Fruit fly (Drosophila melanogaster) whole organism, pupa: ENCODE results near the gene GlcAT-P.

Experiments
- CG10348 ChIP-seq: fragments of 200-800 bp; sonication (Bioruptor generic); IDR thresholded peaks from 2 replicates; pipeline ENCODE4 v1.3.6; 2022; ENCODE audit warnings: missing biosample characterization, missing genetic modification characterization
- CG12605 ChIP-seq: fragments of 200-800 bp; sonication (Bioruptor generic); IDR thresholded peaks from 2 replicates; pipeline ENCODE4 v1.3.6; 2022; ENCODE audit warnings: missing biosample characterization, missing genetic modification characterization
- CG13204 ChIP-seq: fragments of 200-800 bp; sonication (Bioruptor generic); optimal IDR thresholded peaks from 2 replicates; lab custom pipeline; 2018; ENCODE audit warnings: missing biosample characterization, mild to moderate bottlenecking, missing genetic modification characterization, moderate library complexity
- CG14655 ChIP-seq: fragments of 200-800 bp; sonication (Bioruptor generic); optimal IDR thresholded peaks from 3 replicates; lab custom pipeline; 2017; ENCODE audit warnings: mild to moderate bottlenecking, missing biosample characterization, missing genetic modification reagents, missing genetic modification characterization
- CG15710 ChIP-seq: fragments of 200-800 bp; sonication (Bioruptor generic); optimal IDR thresholded peaks from 2 replicates; lab custom pipeline; 2018; ENCODE audit warnings: missing biosample characterization, mild to moderate bottlenecking, missing genetic modification characterization, moderate library complexity
- CG17806 ChIP-seq: fragments of 200-800 bp; sonication (Bioruptor generic); optimal IDR thresholded peaks from 2 replicates; lab custom pipeline; 2018; ENCODE audit warnings: missing biosample characterization, mild to moderate bottlenecking, missing genetic modification characterization, moderate library complexity
- CG32121 ChIP-seq: fragments of 200-800 bp; sonication (Bioruptor generic); IDR thresholded peaks from 2 replicates; pipeline ENCODE4 v1.3.6; 2022; ENCODE audit warnings: missing biosample characterization, missing genetic modification characterization
- CG34367 ChIP-seq: fragments of 200-800 bp; sonication (Bioruptor generic); optimal IDR thresholded peaks from 2 replicates; lab custom pipeline; 2018; ENCODE audit warnings: missing biosample characterization, mild to moderate bottlenecking, missing genetic modification characterization
- CG4496 ChIP-seq: fragments of 200-800 bp; sonication (Bioruptor generic); IDR thresholded peaks from 3 replicates; pipeline ENCODE4 v1.3.6; 2022; ENCODE audit warnings: missing biosample characterization, missing genetic modification characterization
- CG8159 ChIP-seq: fragments of 200-800 bp; sonication (Bioruptor generic); optimal IDR thresholded peaks from 3 replicates; lab custom pipeline; 2018; ENCODE audit warnings: missing biosample characterization, mild to moderate bottlenecking, missing genetic modification characterization, moderate library complexity
- CG8301 ChIP-seq: fragments of 200-800 bp; sonication (Bioruptor generic); optimal IDR thresholded peaks from 2 replicates; lab custom pipeline; 2018; ENCODE audit warnings: missing biosample characterization, mild to moderate bottlenecking, missing genetic modification characterization
- CG9948 ChIP-seq: fragments of 200-800 bp; sonication (Bioruptor generic); optimal IDR thresholded peaks from 2 replicates; lab custom pipeline; 2018; ENCODE audit warnings: missing biosample characterization, mild to moderate bottlenecking, missing genetic modification characterization, moderate library complexity
- D1 ChIP-seq: fragments of 200-800 bp; sonication (Bioruptor generic); optimal IDR thresholded peaks from 2 replicates; lab custom pipeline; 2018; ENCODE audit warnings: missing biosample characterization, mild to moderate bottlenecking, missing genetic modification characterization, moderate library complexity
- EcR ChIP-seq: fragments of 200-800 bp; sonication (Bioruptor generic); optimal IDR thresholded peaks from 3 replicates; lab custom pipeline; 2019; ENCODE audit warnings: missing biosample characterization, missing genetic modification characterization, mild to moderate bottlenecking, moderate library complexity, missing genetic modification reagents
- Ets98B ChIP-seq: fragments of 200-800 bp; sonication (Bioruptor generic); IDR thresholded peaks from 2 replicates; pipeline ENCODE4 v1.3.6; 2022; ENCODE audit warnings: missing biosample characterization, missing genetic modification characterization
- Pif1A ChIP-seq: fragments of 200-800 bp; sonication (Bioruptor generic); optimal IDR thresholded peaks from 3 replicates; lab custom pipeline; 2016; ENCODE audit warnings: missing biosample characterization, missing genetic modification characterization
- Pif1B ChIP-seq: fragments of 200-800 bp; sonication (Bioruptor generic); optimal IDR thresholded peaks from 3 replicates; lab custom pipeline; 2016; ENCODE audit warnings: missing biosample characterization, missing genetic modification characterization
- Snoo ChIP-seq: fragments of 200-800 bp; sonication (Bioruptor generic); optimal IDR thresholded peaks from 3 replicates; lab custom pipeline; 2017; ENCODE audit warnings: missing biosample characterization, mild to moderate bottlenecking, missing genetic modification characterization, inconsistent platforms
- fd96Ca ChIP-seq: fragments of 200-800 bp; sonication (Bioruptor generic); IDR thresholded peaks from 3 replicates; pipeline ENCODE4 v1.3.6; 2022; ENCODE audit warnings: missing biosample characterization, missing genetic modification characterization
- gl ChIP-seq: fragments of 200-800 bp; sonication (Bioruptor generic); optimal IDR thresholded peaks from 2 replicates; lab custom pipeline; 2018; ENCODE audit warnings: missing biosample characterization, mild to moderate bottlenecking, missing genetic modification characterization
- rn ChIP-seq: fragments of 200-800 bp; sonication (Bioruptor generic); IDR thresholded peaks from 2 replicates; pipeline ENCODE4 v1.3.6; 2022; ENCODE audit warnings: missing biosample characterization, missing genetic modification characterization

GlcAT-P gene

dm6 chr3L:11173049-11173564, 24.2 kb downstream of the GlcAT-P start, which contains the start of gene CG14142:
CG14142 (plus strand) TSS chr3L:11173514.
- TF ChIP-seq CG10348 (no peak), CG4496 (GFP tag; lab: Robert Waterston, UW) (0 out of 3 replicates have a peak, but pooled peaks have one; percentile 17)
- TF ChIP-seq, all 21 proteins: peak for 1

dm6 chr3L:11169299-11170181, 27.8 kb downstream of the GlcAT-P start, which contains the start of the genes wls and Adck5:
wls (minus strand) TSS chr3L:11169625.
Adck5 (plus strand) TSS chr3L:11169817.
- TF ChIP-seq Pif1A (GFP tag; lab: Kevin White, UChicago) = no peak
- TF ChIP-seq Pif1B (GFP tag; lab: Kevin White, UChicago) = no peak
- 0 out of 2 replicates have a peak, but pooled peaks have one; percentile 35 for TF ChIP-seq CG32121 (GFP tag; lab: Robert Waterston, UW)
- TF ChIP-seq Ets98B = peak; percentile 18; the same call in 1 of the 2 replicates
- peak; percentile 53 for TF ChIP-seq CG34367 (tag; lab: Kevin White, UChicago)
- TF ChIP-seq fd96Ca (GFP tag; lab: Robert Waterston, UW) = 0 out of 3 replicates have a peak, but pooled peaks have one; percentile 21
- no peak for TF ChIP-seq EcR (GFP tag; lab: Kevin White, UChicago)
- TF ChIP-seq CG4496 (GFP tag; lab: Robert Waterston, UW) = peak; percentile 78
- TF ChIP-seq CG17806 (tag; lab: Kevin White, UChicago) = no peak
- TF ChIP-seq gl (tag; lab: Kevin White, UChicago) = peak; percentile 38
- no peak for TF ChIP-seq CG13204 (GFP tag; lab: Kevin White, UChicago)
- peak; percentile 64 for TF ChIP-seq CG12605
- TF ChIP-seq D1 (tag; lab: Kevin White, UChicago) = no peak
- peak; percentile 78 for TF ChIP-seq Snoo
- TF ChIP-seq CG8301 (tag; lab: Kevin White, UChicago) = no peak
- TF ChIP-seq CG9948 = no peak

- TF ChIP-seq rn (GFP tag; lab: Robert Waterston, UW) (no peak), CG15710 (no peak), EcR (GFP tag; lab: Kevin White, UChicago) (no peak), Pif1A (GFP tag; lab: Kevin White, UChicago) (no peak), CG9948 (no peak), CG10348 (no peak), CG4496 (GFP tag; lab: Robert Waterston, UW) (no peak), CG34367 (tag; lab: Kevin White, UChicago) (no peak), CG14655 (GFP tag; lab: Kevin White, UChicago) (no peak), CG8159 (tag; lab: Kevin White, UChicago) (no peak), CG12605 (no peak), Ets98B (no peak), fd96Ca (GFP tag; lab: Robert Waterston, UW) (no peak), Pif1B (GFP tag; lab: Kevin White, UChicago) (no peak), gl (tag; lab: Kevin White, UChicago) (no peak), CG8301 (tag; lab: Kevin White, UChicago) (no peak), CG17806 (tag; lab: Kevin White, UChicago) (no peak), D1 (tag; lab: Kevin White, UChicago) (no peak)
These were observed 32.4 kb downstream of the GlcAT-P start, which contains the start of gene Alg10 for dm6 chr3L:11164899-11165298. Alg10 (plus strand) TSS chr3L:11164971.

- TF ChIP-seq CG15710 (peak; percentile 19), CG14655 (GFP tag; lab: Kevin White, UChicago) (peak; percentile 58), Pif1A (GFP tag; lab: Kevin White, UChicago) (peak; percentile 54), Snoo (peak; percentile 23), CG17806 (tag; lab: Kevin White, UChicago) (no peak), Pif1B (GFP tag; lab: Kevin White, UChicago) (peak; percentile 44), CG34367 (tag; lab: Kevin White, UChicago) (no peak), gl (tag; lab: Kevin White, UChicago) (no peak), rn (GFP tag; lab: Robert Waterston, UW) (peak; percentile 51; the same call in 1 of the 2 replicates), CG8159 (tag; lab: Kevin White, UChicago) (no peak), CG10348 (peak; percentile 15; the same call in 1 of the 2 replicates), CG4496 (GFP tag; lab: Robert Waterston, UW) (peak; percentile 77), fd96Ca (GFP tag; lab: Robert Waterston, UW) (peak; percentile 68), EcR (GFP tag; lab: Kevin White, UChicago) (no peak), CG9948 (no peak), D1 (tag; lab: Kevin White, UChicago) (no peak), CG8301 (tag; lab: Kevin White, UChicago) (peak; percentile 46), CG13204 (GFP tag; lab: Kevin White, UChicago) (no peak), Ets98B (peak; percentile 77), CG12605 (peak; percentile 8; the same call in 1 of the 2 replicates), CG32121 (GFP tag; lab: Robert Waterston, UW) (peak; percentile 74)
These were observed 42.0 kb downstream of the GlcAT-P start for dm6 chr3L:11155380-11155779.

- TF ChIP-seq Snoo (peak; percentile 77), CG4496 (GFP tag; lab: Robert Waterston, UW) (no peak)
These were observed 46.5 kb downstream of the GlcAT-P start, which contains the start of gene CG6216 for dm6 chr3L:11150735-11151287. CG6216 (minus strand) TSS chr3L:11150785.
